Worm (Caenorhabditis elegans): ENCODE measurements around the gene R07C3.3.

- TF ChIP-seq madf-6 (GFP tag; IDR thresholded peaks at IDR 0.05), result no peak
- TF ChIP-seq hsf-1 (GFP tag; IDR thresholded peaks at IDR 0.05), result no peak
- TF ChIP-seq snpc-3.4 (tag; optimal IDR thresholded peaks at IDR 0.05), result no peak
- no peak for TF ChIP-seq let-526 (GFP tag; IDR thresholded peaks at IDR 0.05)
- TF ChIP-seq repo-1 (tag; optimal IDR thresholded peaks at IDR 0.05), result no peak
- TF ChIP-seq F52B5.7 (tag; optimal IDR thresholded peaks at IDR 0.05), result no peak
- TF ChIP-seq hmg-20 (GFP tag; IDR thresholded peaks at IDR 0.05), result no peak
- TF ChIP-seq ama-1 (optimal IDR thresholded peaks at IDR 0.05), result no peak
- no peak for TF ChIP-seq ama-1 (GFP tag; optimal IDR thresholded peaks at IDR 0.05)
- no peak for TF ChIP-seq fkh-3 (tag; optimal IDR thresholded peaks at IDR 0.05)
- TF ChIP-seq F57C9.4 (tag; optimal IDR thresholded peaks at IDR 0.05), result no peak
- no peak for TF ChIP-seq K11D2.4 (GFP tag; IDR thresholded peaks at IDR 0.05)
- no peak for TF ChIP-seq rcor-1 (GFP tag; IDR thresholded peaks at IDR 0.05)
Observed at ce11 chrII:972850-973249, 34.2 kb downstream of the R07C3.3 start, which contains the start of gene C32B5.15.

Data from whole organism, young adult.